Worm (Caenorhabditis elegans) whole organism, L2 larva: ENCODE measurements around the gene C26B9.3.

Experiments used
- C34F6.9 ChIP-seq: fragments of 150-350 bp; optimal IDR thresholded peaks from 2 replicates; lab custom pipeline; 2014; ENCODE audit warnings: missing biosample characterization, missing genetic modification characterization
- F13H6.1 ChIP-seq: sonication (generic microtip); optimal IDR thresholded peaks from 2 replicates; lab custom pipeline; 2016; ENCODE audit warnings: missing genetic modification characterization, missing compliant biosample characterization
- R02D3.7 ChIP-seq: fragments of 150-350 bp; optimal IDR thresholded peaks from 2 replicates; lab custom pipeline; 2014; ENCODE audit warnings: missing biosample characterization, missing genetic modification characterization
- Y55F3AM.14 ChIP-seq: fragments of 200-800 bp; sonication (Bioruptor generic); optimal IDR thresholded peaks from 2 replicates; lab custom pipeline; 2018; ENCODE audit warnings: mild to moderate bottlenecking, missing genetic modification characterization, missing compliant biosample characterization
- ZK546.5 ChIP-seq: sonication (generic microtip); optimal IDR thresholded peaks from 2 replicates; lab custom pipeline; 2017; ENCODE audit warnings: missing biosample characterization, missing genetic modification characterization
- alr-1 ChIP-seq: fragments of 150-350 bp; optimal IDR thresholded peaks from 2 replicates; lab custom pipeline; 2014; ENCODE audit warnings: missing biosample characterization, missing genetic modification characterization
- aly-2 ChIP-seq: fragments of 150-350 bp; optimal IDR thresholded peaks from 2 replicates; lab custom pipeline; 2014; ENCODE audit warnings: missing biosample characterization, missing genetic modification characterization
- ama-1 ChIP-seq: fragments of 150-350 bp; optimal IDR thresholded peaks from 2 replicates; lab custom pipeline; 2018; ENCODE audit warnings: inconsistent platforms
- blmp-1 ChIP-seq: sonication (generic microtip); optimal IDR thresholded peaks from 2 replicates; lab custom pipeline; 2017; ENCODE audit warnings: missing genetic modification characterization, mild to moderate bottlenecking, missing compliant biosample characterization, antibody characterized with exemption, moderate library complexity; ENCODE audit not compliant: insufficient read depth
- ceh-16 ChIP-seq: fragments of 150-350 bp; optimal IDR thresholded peaks from 2 replicates; lab custom pipeline; 2014; ENCODE audit warnings: missing biosample characterization, missing genetic modification characterization
- ceh-82 ChIP-seq: fragments of 150-350 bp; optimal IDR thresholded peaks from 2 replicates; lab custom pipeline; 2014; ENCODE audit warnings: missing biosample characterization, missing genetic modification characterization
- dmd-4 ChIP-seq: sonication (generic microtip); optimal IDR thresholded peaks from 2 replicates; lab custom pipeline; 2017; ENCODE audit warnings: missing biosample characterization, missing genetic modification characterization
- egl-27 ChIP-seq: sonication (generic microtip); optimal IDR thresholded peaks from 3 replicates; lab custom pipeline; 2017; ENCODE audit warnings: missing biosample characterization, missing genetic modification reagents, missing genetic modification characterization
- elt-1 ChIP-seq: fragments of 150-350 bp; optimal IDR thresholded peaks from 2 replicates; lab custom pipeline; 2014; ENCODE audit warnings: missing biosample characterization, missing genetic modification characterization
- elt-3 ChIP-seq: sonication (generic microtip); optimal IDR thresholded peaks from 2 replicates; lab custom pipeline; 2017; ENCODE audit warnings: missing biosample characterization, missing genetic modification characterization
- fos-1 ChIP-seq: fragments of 150-350 bp; optimal IDR thresholded peaks from 2 replicates; lab custom pipeline; 2014; ENCODE audit warnings: missing biosample characterization, missing genetic modification characterization
- gmeb-1 ChIP-seq: fragments of 150-350 bp; optimal IDR thresholded peaks from 2 replicates; lab custom pipeline; 2014; ENCODE audit warnings: missing biosample characterization, missing genetic modification characterization
- lin-11 ChIP-seq: fragments of 150-350 bp; sonication (generic microtip); optimal IDR thresholded peaks from 2 replicates; lab custom pipeline; 2014; ENCODE audit warnings: missing biosample characterization, missing genetic modification characterization, inconsistent platforms, mixed read lengths
- lin-13 ChIP-seq: fragments of 150-350 bp; optimal IDR thresholded peaks from 2 replicates; lab custom pipeline; 2014; ENCODE audit warnings: missing biosample characterization, missing genetic modification reagents, missing genetic modification characterization
- lin-39 ChIP-seq: fragments of 150-350 bp; optimal IDR thresholded peaks from 2 replicates; lab custom pipeline; 2014; ENCODE audit warnings: missing biosample characterization, missing genetic modification reagents, missing genetic modification characterization
- lsy-2 ChIP-seq, 2 experiments: fragments of 150-350 bp in 1 of 2; sonication (generic microtip) in 1 of 2; optimal IDR thresholded peaks; 2 replicates each; lab custom pipeline; 2014 to 2017; ENCODE audit warnings: missing biosample characterization in 2 of 2, missing genetic modification characterization in 2 of 2
- mab-5 ChIP-seq: fragments of 150-350 bp; optimal IDR thresholded peaks from 2 replicates; lab custom pipeline; 2014; ENCODE audit warnings: missing biosample characterization, missing genetic modification characterization
- mbf-1 ChIP-seq: sonication (generic microtip); optimal IDR thresholded peaks from 2 replicates; lab custom pipeline; 2017; ENCODE audit warnings: missing biosample characterization, missing genetic modification characterization
- mdl-1 ChIP-seq, 2 experiments: fragments of 150-350 bp in 1 of 2; sonication (generic microtip) in 1 of 2; optimal IDR thresholded peaks; 2 replicates each; lab custom pipeline; 2017; ENCODE audit warnings: missing biosample characterization in 2 of 2, missing genetic modification characterization in 2 of 2
- nhr-10 ChIP-seq: sonication (generic microtip); optimal IDR thresholded peaks from 2 replicates; lab custom pipeline; 2017; ENCODE audit warnings: missing biosample characterization, missing genetic modification characterization
- nhr-11 ChIP-seq: fragments of 150-350 bp; optimal IDR thresholded peaks from 2 replicates; lab custom pipeline; 2014; ENCODE audit warnings: missing biosample characterization, missing genetic modification characterization
- nhr-12 ChIP-seq: fragments of 150-350 bp; optimal IDR thresholded peaks from 2 replicates; lab custom pipeline; 2014; ENCODE audit warnings: missing biosample characterization, missing genetic modification characterization
- nhr-129 ChIP-seq: fragments of 150-350 bp; optimal IDR thresholded peaks from 2 replicates; lab custom pipeline; 2014; ENCODE audit warnings: missing biosample characterization, missing genetic modification characterization
- nhr-21 ChIP-seq: fragments of 150-350 bp; optimal IDR thresholded peaks from 2 replicates; lab custom pipeline; 2014; ENCODE audit warnings: missing biosample characterization, missing genetic modification characterization
- nhr-23 ChIP-seq: fragments of 150-350 bp; optimal IDR thresholded peaks from 2 replicates; lab custom pipeline; 2014; ENCODE audit warnings: missing biosample characterization, missing genetic modification reagents, missing genetic modification characterization
- nhr-237 ChIP-seq: fragments of 150-350 bp; optimal IDR thresholded peaks from 2 replicates; lab custom pipeline; 2014; ENCODE audit warnings: missing biosample characterization, missing genetic modification characterization
- nhr-25 ChIP-seq: fragments of 150-350 bp; sonication (generic microtip); optimal IDR thresholded peaks from 3 replicates; lab custom pipeline; 2014; ENCODE audit warnings: missing biosample characterization, missing genetic modification characterization
- nhr-6 ChIP-seq: fragments of 150-350 bp; optimal IDR thresholded peaks from 2 replicates; lab custom pipeline; 2014; ENCODE audit warnings: missing biosample characterization, missing genetic modification characterization
- nhr-77 ChIP-seq: fragments of 150-350 bp; optimal IDR thresholded peaks from 2 replicates; lab custom pipeline; 2014; ENCODE audit warnings: missing biosample characterization, missing genetic modification characterization
- peb-1 ChIP-seq: fragments of 150-350 bp; optimal IDR thresholded peaks from 2 replicates; lab custom pipeline; 2014; ENCODE audit warnings: missing biosample characterization, missing genetic modification characterization
- sem-4 ChIP-seq: fragments of 150-350 bp; optimal IDR thresholded peaks from 2 replicates; lab custom pipeline; 2014; ENCODE audit warnings: missing biosample characterization, missing genetic modification reagents, missing genetic modification characterization
- skn-1 ChIP-seq: sonication (generic microtip); optimal IDR thresholded peaks from 2 replicates; lab custom pipeline; 2017; ENCODE audit warnings: missing biosample characterization, missing genetic modification characterization
- sma-3 ChIP-seq: sonication (generic microtip); optimal IDR thresholded peaks from 2 replicates; lab custom pipeline; 2016; ENCODE audit warnings: missing genetic modification reagents, missing genetic modification characterization, missing compliant biosample characterization
- sma-9 ChIP-seq, 2 experiments: fragments of 150-350 bp in 1 of 2; sonication (generic microtip) in 1 of 2; optimal IDR thresholded peaks; 2 replicates each; lab custom pipeline; 2014 to 2016; ENCODE audit warnings: missing genetic modification characterization in 2 of 2, mild to moderate bottlenecking in 1 of 2, missing biosample characterization in 1 of 2, missing compliant biosample characterization in 1 of 2, missing genetic modification reagents in 1 of 2, moderate library complexity in 1 of 2
- snpc-4 ChIP-seq: fragments of 150-350 bp; optimal IDR thresholded peaks from 2 replicates; lab custom pipeline; 2014; ENCODE audit warnings: missing biosample characterization, missing genetic modification characterization
- unc-39 ChIP-seq: fragments of 150-350 bp; optimal IDR thresholded peaks from 2 replicates; lab custom pipeline; 2014; ENCODE audit warnings: missing biosample characterization, missing genetic modification characterization
- unc-55 ChIP-seq: fragments of 150-350 bp; sonication (generic microtip); optimal IDR thresholded peaks from 3 replicates; lab custom pipeline; 2014; ENCODE audit warnings: missing biosample characterization, missing genetic modification reagents, missing genetic modification characterization
- unc-62 ChIP-seq: fragments of 150-350 bp; optimal IDR thresholded peaks from 2 replicates; lab custom pipeline; 2014; ENCODE audit warnings: missing biosample characterization, missing genetic modification reagents, missing genetic modification characterization
- zag-1 ChIP-seq: fragments of 150-350 bp; optimal IDR thresholded peaks from 2 replicates; lab custom pipeline; 2014; ENCODE audit warnings: missing biosample characterization, missing genetic modification characterization
- ztf-1 ChIP-seq: fragments of 200-800 bp; sonication (Bioruptor generic); conservative IDR thresholded peaks from 2 replicates; pipeline ENCODE4 v1.3.6; 2022; ENCODE audit warnings: missing genetic modification characterization, missing compliant biosample characterization
- ztf-11 ChIP-seq: sonication (generic microtip); optimal IDR thresholded peaks from 2 replicates; lab custom pipeline; 2017; ENCODE audit warnings: missing biosample characterization, missing genetic modification characterization
- ztf-4 ChIP-seq: fragments of 150-350 bp; optimal IDR thresholded peaks from 2 replicates; lab custom pipeline; 2014; ENCODE audit warnings: missing biosample characterization, missing genetic modification characterization

C26B9.3 gene

ce11 chrX:5365437-5365836 lies 27.3 kb downstream of the C26B9.3 start, which contains the start of gene F35C8.5:
Gene F35C8.5, plus strand, starts transcription at chrX:5365813.
- no peak for TF ChIP-seq skn-1 (tag; lab: Kevin White, UChicago)
- no peak for TF ChIP-seq nhr-10 (tag; lab: Kevin White, UChicago)
- TF ChIP-seq zag-1 (tag; lab: Kevin White, UChicago) = no peak
- peak; percentile 38 for TF ChIP-seq fos-1 (tag; lab: Kevin White, UChicago)

DNA sequence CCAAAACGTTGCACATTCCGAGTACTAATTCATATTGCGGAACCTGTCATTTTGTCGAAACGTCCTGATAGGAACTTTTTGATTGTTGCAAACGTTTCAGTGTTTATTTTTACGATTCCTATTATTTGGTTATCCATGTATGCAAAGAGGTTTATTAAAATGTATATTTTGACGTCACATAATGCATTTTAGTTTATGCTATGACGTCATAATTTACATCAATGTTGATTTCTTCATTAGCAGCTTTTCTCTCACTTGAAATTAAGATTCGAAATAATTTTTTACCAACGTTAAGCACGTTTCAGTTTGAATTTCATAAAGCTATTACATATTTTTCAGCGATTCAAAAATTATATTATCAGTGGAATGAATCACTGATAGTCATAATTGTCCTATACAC lies 28.5 kb downstream of the C26B9.3 start:
- TF ChIP-seq unc-39 (tag; lab: Kevin White, UChicago) (no peak), snpc-4 (no peak), mbf-1 (tag; lab: Kevin White, UChicago) (no peak), zag-1 (tag; lab: Kevin White, UChicago) (no peak), F13H6.1 (tag; lab: Kevin White, UChicago) (no peak), mab-5 (no peak), elt-1 (tag; lab: Kevin White, UChicago) (no peak), blmp-1 (tag; lab: Kevin White, UChicago) (no peak), ama-1 (lab: Kevin White, UChicago) (no peak), nhr-129 (tag; lab: Kevin White, UChicago) (no peak), nhr-10 (tag; lab: Kevin White, UChicago) (no peak), ceh-16 (tag; lab: Kevin White, UChicago) (no peak), Y55F3AM.14 (GFP tag; lab: Kevin White, UChicago) (no peak), lin-11 (tag; lab: Kevin White, UChicago) (no peak)

ce11 chrX:5368220-5368619 lies 30.1 kb downstream of the C26B9.3 start, which contains the start of gene jkk-1:
Gene jkk-1, plus strand, starts transcription at chrX:5368468.
- no peak for TF ChIP-seq R02D3.7
- TF ChIP-seq peb-1 = no peak
- TF ChIP-seq elt-1 (tag; lab: Kevin White, UChicago) = no peak
- no peak for TF ChIP-seq ztf-4
- TF ChIP-seq lsy-2 (tag; optimal IDR thresholded peaks at IDR 0.05; lab: Kevin White, UChicago) = peak in 1 of 2 experiments; percentile 33
- TF ChIP-seq lin-11 (tag; lab: Kevin White, UChicago) = peak; percentile 25
- TF ChIP-seq unc-55 (GFP tag; lab: Kevin White, UChicago) = peak; percentile 64
- no peak for TF ChIP-seq snpc-4
- peak in 1 of 2 experiments; percentile 12 for TF ChIP-seq mdl-1 (tag; optimal IDR thresholded peaks at IDR 0.05; lab: Kevin White, UChicago)
- TF ChIP-seq nhr-21 (tag; lab: Kevin White, UChicago) = no peak
- TF ChIP-seq sem-4 (tag; lab: Kevin White, UChicago) = no peak
- TF ChIP-seq alr-1 = no peak
- no peak for TF ChIP-seq blmp-1 (tag; lab: Kevin White, UChicago)
- no peak for TF ChIP-seq ztf-1 (GFP tag; lab: Robert Waterston, UW)
- no peak for TF ChIP-seq ZK546.5 (tag; lab: Kevin White, UChicago)
- TF ChIP-seq sma-3 = no peak
- no peak for TF ChIP-seq elt-3 (tag; lab: Kevin White, UChicago)
- TF ChIP-seq nhr-6 (tag; lab: Kevin White, UChicago) = no peak
- TF ChIP-seq Y55F3AM.14 (GFP tag; lab: Kevin White, UChicago) = peak; percentile 26
- TF ChIP-seq gmeb-1 (tag; lab: Kevin White, UChicago) = no peak
- TF ChIP-seq nhr-237 (tag; lab: Kevin White, UChicago) = no peak
- TF ChIP-seq skn-1 (tag; lab: Kevin White, UChicago) = no peak
- TF ChIP-seq sma-9 (GFP tag; optimal IDR thresholded peaks at IDR 0.05; lab: Kevin White, UChicago) = peak; percentile 31
- no peak for TF ChIP-seq sma-9 (tag; optimal IDR thresholded peaks at IDR 0.05; lab: Kevin White, UChicago)
- TF ChIP-seq nhr-11 (tag; lab: Kevin White, UChicago) = no peak
- no peak for TF ChIP-seq nhr-10 (tag; lab: Kevin White, UChicago)
- no peak for TF ChIP-seq egl-27 (tag; lab: Kevin White, UChicago)
- TF ChIP-seq nhr-129 (tag; lab: Kevin White, UChicago) = peak; percentile 9
- TF ChIP-seq lin-13 (GFP tag; lab: Kevin White, UChicago) = no peak
- peak; percentile 32 for TF ChIP-seq mab-5
- TF ChIP-seq zag-1 (tag; lab: Kevin White, UChicago) = peak; percentile 49
- no peak for TF ChIP-seq nhr-23
- TF ChIP-seq unc-62 (GFP tag; lab: Kevin White, UChicago) = no peak
- TF ChIP-seq fos-1 (tag; lab: Kevin White, UChicago) = no peak
- peak; percentile 45 for TF ChIP-seq F13H6.1 (tag; lab: Kevin White, UChicago)
- TF ChIP-seq ztf-11 (tag; lab: Kevin White, UChicago) = no peak
- TF ChIP-seq nhr-25 = no peak
- no peak for TF ChIP-seq unc-39 (tag; lab: Kevin White, UChicago)
- no peak for TF ChIP-seq dmd-4 (tag; lab: Kevin White, UChicago)
- TF ChIP-seq ceh-82 (tag; lab: Kevin White, UChicago) = no peak
- TF ChIP-seq nhr-12 = no peak
- no peak for TF ChIP-seq ceh-16 (tag; lab: Kevin White, UChicago)
- no peak for TF ChIP-seq nhr-77
- no peak for TF ChIP-seq lin-39
- no peak for TF ChIP-seq aly-2 (tag; lab: Kevin White, UChicago)
- peak; percentile 40 for TF ChIP-seq C34F6.9 (tag; lab: Kevin White, UChicago)
- no peak for TF ChIP-seq mbf-1 (tag; lab: Kevin White, UChicago)
- no peak for TF ChIP-seq ama-1 (lab: Kevin White, UChicago)
